Worm (Caenorhabditis elegans) whole organism, young adult: Measurements from ENCODE around the gene F42F12.11.

Experiments
- F23B12.7 ChIP-seq: sonication (generic microtip); optimal IDR thresholded peaks from 2 replicates; lab custom pipeline; 2017; ENCODE audit warnings: missing genetic modification characterization, mild to moderate bottlenecking, missing compliant biosample characterization, antibody characterized with exemption, moderate library complexity; ENCODE audit not compliant: insufficient read depth
- F39B2.1 ChIP-seq: fragments of 200-800 bp; sonication (Bioruptor generic); IDR thresholded peaks from 2 replicates; pipeline ENCODE4 v1.3.6; 2022; ENCODE audit warnings: missing genetic modification reagents, missing genetic modification characterization, missing compliant biosample characterization
- ama-1 ChIP-seq, 3 experiments: fragments of 150-350 bp in 1 of 3; sonication (generic microtip) in 2 of 3; optimal IDR thresholded peaks; 2 replicates each; lab custom pipeline; 2014 to 2018; ENCODE audit warnings: missing biosample characterization in 2 of 3, missing genetic modification characterization in 2 of 3, missing genetic modification reagents in 2 of 3
- bed-2 ChIP-seq: fragments of 200-800 bp; sonication (Bioruptor generic); IDR thresholded peaks from 2 replicates; pipeline ENCODE4 v1.3.6; 2022; ENCODE audit warnings: missing genetic modification reagents, missing genetic modification characterization, missing compliant biosample characterization
- ceh-91 ChIP-seq: fragments of 200-800 bp; sonication (Bioruptor generic); IDR thresholded peaks from 2 replicates; pipeline ENCODE4 v1.3.6; 2022; ENCODE audit warnings: missing genetic modification reagents, missing genetic modification characterization, missing compliant biosample characterization
- ets-4 ChIP-seq: fragments of 200-800 bp; sonication (Bioruptor generic); optimal IDR thresholded peaks from 2 replicates; lab custom pipeline; 2018; ENCODE audit warnings: mild to moderate bottlenecking, missing genetic modification characterization, missing compliant biosample characterization
- madf-10 ChIP-seq: sonication (generic microtip); optimal IDR thresholded peaks from 2 replicates; lab custom pipeline; 2016; ENCODE audit warnings: mild to moderate bottlenecking, missing genetic modification characterization, missing compliant biosample characterization
- madf-8 ChIP-seq: fragments of 200-800 bp; sonication (Bioruptor generic); conservative IDR thresholded peaks from 2 replicates; pipeline ENCODE4 v1.3.6; 2022; ENCODE audit warnings: missing genetic modification reagents, missing genetic modification characterization, missing compliant biosample characterization
- pha-4 ChIP-seq: fragments of 150-350 bp; sonication (generic microtip); optimal IDR thresholded peaks from 2 replicates; lab custom pipeline; 2014; ENCODE audit warnings: missing biosample characterization, missing genetic modification reagents, missing genetic modification characterization
- rec-8 ChIP-seq, 2 experiments: sonication (generic microtip); optimal IDR thresholded peaks; 2 replicates each; lab custom pipeline; 2016; ENCODE audit warnings: mild to moderate bottlenecking in 2 of 2, missing genetic modification characterization in 2 of 2, missing genetic modification reagents in 2 of 2, missing genotype in 2 of 2, missing biosample characterization in 1 of 2, missing compliant biosample characterization in 1 of 2, moderate library complexity in 1 of 2
- tbx-9 ChIP-seq: sonication (generic microtip); optimal IDR thresholded peaks from 2 replicates; lab custom pipeline; 2016; ENCODE audit warnings: borderline replicate concordance, missing genetic modification characterization, inconsistent platforms, missing compliant biosample characterization
- unc-130 ChIP-seq: sonication (generic microtip); optimal IDR thresholded peaks from 2 replicates; lab custom pipeline; 2016; ENCODE audit warnings: missing genetic modification reagents, missing genetic modification characterization, missing compliant biosample characterization
- unc-62 ChIP-seq: fragments of 150-350 bp; optimal IDR thresholded peaks from 2 replicates; lab custom pipeline; 2014; ENCODE audit warnings: missing biosample characterization, missing genetic modification reagents, missing genetic modification characterization

- TF ChIP-seq F23B12.7 (tag; lab: Kevin White, UChicago): no peak
- TF ChIP-seq rec-8 (tag; optimal IDR thresholded peaks at IDR 0.05; lab: Kevin White, UChicago): no peak
- no peak for TF ChIP-seq unc-62 (GFP tag; lab: Kevin White, UChicago)
- TF ChIP-seq ets-4 (GFP tag; lab: Kevin White, UChicago): no peak
- no peak for TF ChIP-seq bed-2 (GFP tag; lab: Robert Waterston, UW)
- TF ChIP-seq F39B2.1 (GFP tag; lab: Robert Waterston, UW): no peak
- TF ChIP-seq pha-4: no peak
- no peak for TF ChIP-seq madf-10 (tag; lab: Kevin White, UChicago)
- TF ChIP-seq madf-8 (GFP tag; lab: Robert Waterston, UW): 0 out of 2 replicates have a peak, but pooled peaks have one; percentile 15
- TF ChIP-seq ama-1 (optimal IDR thresholded peaks at IDR 0.05; lab: Kevin White, UChicago): no peak
- no peak for TF ChIP-seq ama-1 (GFP tag; optimal IDR thresholded peaks at IDR 0.05; lab: Kevin White, UChicago)
- no peak for TF ChIP-seq tbx-9 (tag; lab: Kevin White, UChicago)
- no peak for TF ChIP-seq unc-130 (GFP tag; lab: Kevin White, UChicago)
- TF ChIP-seq ceh-91 (GFP tag; lab: Robert Waterston, UW): no peak
Measured at ce11 chrX:12365388-12365787, 18.6 kb downstream of the F42F12.11 start, which contains the start of gene F19H6.4.
